Worm (Caenorhabditis elegans) whole organism, L2 larva: ENCODE measurements around the gene anmt-2.

Experiments used
- Y55F3AM.14 ChIP-seq: fragments of 200-800 bp; sonication (Bioruptor generic); optimal IDR thresholded peaks from 2 replicates; lab custom pipeline; 2018; ENCODE audit warnings: mild to moderate bottlenecking, missing genetic modification characterization, missing compliant biosample characterization
- ZK546.5 ChIP-seq: sonication (generic microtip); optimal IDR thresholded peaks from 2 replicates; lab custom pipeline; 2017; ENCODE audit warnings: missing biosample characterization, missing genetic modification characterization
- ama-1 ChIP-seq: fragments of 150-350 bp; optimal IDR thresholded peaks from 2 replicates; lab custom pipeline; 2018; ENCODE audit warnings: inconsistent platforms
- fos-1 ChIP-seq: fragments of 150-350 bp; optimal IDR thresholded peaks from 2 replicates; lab custom pipeline; 2014; ENCODE audit warnings: missing biosample characterization, missing genetic modification characterization
- lsy-2 ChIP-seq, 2 experiments: fragments of 150-350 bp in 1 of 2; sonication (generic microtip) in 1 of 2; optimal IDR thresholded peaks; 2 replicates each; lab custom pipeline; 2014 to 2017; ENCODE audit warnings: missing biosample characterization in 2 of 2, missing genetic modification characterization in 2 of 2
- mdl-1 ChIP-seq, 2 experiments: fragments of 150-350 bp in 1 of 2; sonication (generic microtip) in 1 of 2; optimal IDR thresholded peaks; 2 replicates each; lab custom pipeline; 2017; ENCODE audit warnings: missing biosample characterization in 2 of 2, missing genetic modification characterization in 2 of 2
- nhr-12 ChIP-seq: fragments of 150-350 bp; optimal IDR thresholded peaks from 2 replicates; lab custom pipeline; 2014; ENCODE audit warnings: missing biosample characterization, missing genetic modification characterization
- nhr-77 ChIP-seq: fragments of 150-350 bp; optimal IDR thresholded peaks from 2 replicates; lab custom pipeline; 2014; ENCODE audit warnings: missing biosample characterization, missing genetic modification characterization
- skn-1 ChIP-seq: sonication (generic microtip); optimal IDR thresholded peaks from 2 replicates; lab custom pipeline; 2017; ENCODE audit warnings: missing biosample characterization, missing genetic modification characterization

DNA sequence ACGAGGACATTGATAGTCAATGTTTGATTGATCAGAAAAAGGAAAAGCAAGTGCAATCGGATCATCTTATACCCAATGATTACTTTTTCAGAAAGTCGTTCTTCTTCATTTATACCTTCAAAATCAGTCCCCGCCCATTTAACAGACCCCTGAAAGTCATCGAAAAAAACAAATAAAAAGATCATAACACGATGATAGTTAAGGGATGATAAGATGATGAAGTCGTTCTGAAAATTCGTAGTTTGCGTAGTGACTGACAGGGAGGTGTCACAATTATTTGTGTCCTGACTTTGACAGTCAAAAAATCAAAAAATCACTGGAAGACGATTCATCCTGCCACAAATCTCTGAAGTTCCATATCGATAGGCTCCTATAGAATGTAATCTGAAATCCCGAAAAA is 36.9 kb upstream of the anmt-2 start, which contains the start of gene ugt-66:
- no peak for TF ChIP-seq Y55F3AM.14 (GFP tag; lab: Kevin White, UChicago)
- TF ChIP-seq skn-1 (tag; lab: Kevin White, UChicago): no peak
- no peak for TF ChIP-seq ZK546.5 (tag; lab: Kevin White, UChicago)
- no peak for TF ChIP-seq mdl-1 (tag; optimal IDR thresholded peaks at IDR 0.05; lab: Kevin White, UChicago)
- no peak for TF ChIP-seq ama-1 (lab: Kevin White, UChicago)
- no peak for TF ChIP-seq fos-1 (tag; lab: Kevin White, UChicago)
- no peak for TF ChIP-seq nhr-77 (tag; lab: Kevin White, UChicago)
- no peak for TF ChIP-seq lsy-2 (tag; optimal IDR thresholded peaks at IDR 0.05; lab: Kevin White, UChicago)
- TF ChIP-seq nhr-12 (tag; lab: Kevin White, UChicago): no peak
